Fruit fly (Drosophila melanogaster) whole organism, pupa: ENCODE data around the gene CG31436.

ENCODE experiments used
- CG15710 ChIP-seq: fragments of 200-800 bp; sonication (Bioruptor generic); optimal IDR thresholded peaks from 2 replicates; lab custom pipeline; 2018; ENCODE audit warnings: missing biosample characterization, mild to moderate bottlenecking, missing genetic modification characterization, moderate library complexity
- CG17806 ChIP-seq: fragments of 200-800 bp; sonication (Bioruptor generic); optimal IDR thresholded peaks from 2 replicates; lab custom pipeline; 2018; ENCODE audit warnings: missing biosample characterization, mild to moderate bottlenecking, missing genetic modification characterization, moderate library complexity
- CG4496 ChIP-seq: fragments of 200-800 bp; sonication (Bioruptor generic); IDR thresholded peaks from 3 replicates; pipeline ENCODE4 v1.3.6; 2022; ENCODE audit warnings: missing biosample characterization, missing genetic modification characterization
- CG8159 ChIP-seq: fragments of 200-800 bp; sonication (Bioruptor generic); optimal IDR thresholded peaks from 3 replicates; lab custom pipeline; 2018; ENCODE audit warnings: missing biosample characterization, mild to moderate bottlenecking, missing genetic modification characterization, moderate library complexity
- CG8301 ChIP-seq: fragments of 200-800 bp; sonication (Bioruptor generic); optimal IDR thresholded peaks from 2 replicates; lab custom pipeline; 2018; ENCODE audit warnings: missing biosample characterization, mild to moderate bottlenecking, missing genetic modification characterization
- CG9948 ChIP-seq: fragments of 200-800 bp; sonication (Bioruptor generic); optimal IDR thresholded peaks from 2 replicates; lab custom pipeline; 2018; ENCODE audit warnings: missing biosample characterization, mild to moderate bottlenecking, missing genetic modification characterization, moderate library complexity
- D1 ChIP-seq: fragments of 200-800 bp; sonication (Bioruptor generic); optimal IDR thresholded peaks from 2 replicates; lab custom pipeline; 2018; ENCODE audit warnings: missing biosample characterization, mild to moderate bottlenecking, missing genetic modification characterization, moderate library complexity
- EcR ChIP-seq: fragments of 200-800 bp; sonication (Bioruptor generic); optimal IDR thresholded peaks from 3 replicates; lab custom pipeline; 2019; ENCODE audit warnings: missing biosample characterization, missing genetic modification characterization, mild to moderate bottlenecking, moderate library complexity, missing genetic modification reagents
- Ets98B ChIP-seq: fragments of 200-800 bp; sonication (Bioruptor generic); IDR thresholded peaks from 2 replicates; pipeline ENCODE4 v1.3.6; 2022; ENCODE audit warnings: missing biosample characterization, missing genetic modification characterization
- Pif1A ChIP-seq: fragments of 200-800 bp; sonication (Bioruptor generic); optimal IDR thresholded peaks from 3 replicates; lab custom pipeline; 2016; ENCODE audit warnings: missing biosample characterization, missing genetic modification characterization
- gl ChIP-seq: fragments of 200-800 bp; sonication (Bioruptor generic); optimal IDR thresholded peaks from 2 replicates; lab custom pipeline; 2018; ENCODE audit warnings: missing biosample characterization, mild to moderate bottlenecking, missing genetic modification characterization

DNA sequence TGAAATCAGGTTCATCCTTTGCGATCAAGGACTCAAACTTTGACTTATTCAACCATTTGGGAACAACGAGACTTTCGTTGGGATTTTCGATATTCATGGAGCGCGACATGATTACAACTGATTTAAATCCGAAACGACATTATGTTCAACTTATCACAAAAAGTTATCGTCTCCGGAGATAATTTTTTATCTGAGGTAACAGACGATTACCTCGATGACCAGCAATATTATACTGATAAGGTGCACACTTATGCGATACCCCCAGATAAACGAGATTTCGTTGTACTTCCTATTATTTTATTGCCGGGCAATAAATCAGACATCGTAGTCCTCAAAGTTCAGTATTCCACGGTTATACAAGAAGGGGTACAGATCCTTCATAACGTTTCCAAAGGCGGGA is 6.3 kb upstream of the CG31436 start, which contains the start of gene CG31097:
- no peak for TF ChIP-seq EcR
- no peak for TF ChIP-seq CG15710
- TF ChIP-seq CG8301 = no peak
- TF ChIP-seq CG4496 (GFP tag; lab: Robert Waterston, UW) = no peak
- TF ChIP-seq Ets98B (GFP tag; lab: Robert Waterston, UW) = no peak
- TF ChIP-seq gl (tag; lab: Kevin White, UChicago) = no peak
- no peak for TF ChIP-seq CG17806 (tag; lab: Kevin White, UChicago)
- no peak for TF ChIP-seq Pif1A (GFP tag; lab: Kevin White, UChicago)
- no peak for TF ChIP-seq D1 (tag; lab: Kevin White, UChicago)
- TF ChIP-seq CG9948 (tag; lab: Kevin White, UChicago) = no peak
- TF ChIP-seq CG8159 = no peak
